Worm (Caenorhabditis elegans) whole organism, L4 larva: ENCODE results near the gene syp-1.

Source experiments
- D1046.2 ChIP-seq: fragments of 200-800 bp; sonication (Bioruptor generic); IDR thresholded peaks from 2 replicates; pipeline ENCODE4 v1.3.6; 2022; ENCODE audit warnings: missing genetic modification characterization, missing compliant biosample characterization
- T26A8.4 ChIP-seq: fragments of 200-800 bp; sonication (Bioruptor generic); IDR thresholded peaks from 2 replicates; pipeline ENCODE4 v1.3.6; 2022; ENCODE audit warnings: missing genetic modification characterization, missing compliant biosample characterization
- Y5F2A.4 ChIP-seq: fragments of 200-800 bp; sonication (Bioruptor generic); optimal IDR thresholded peaks from 2 replicates; lab custom pipeline; 2018; ENCODE audit warnings: mild to moderate bottlenecking, missing genetic modification characterization, missing compliant biosample characterization
- aha-1 ChIP-seq: fragments of 150-350 bp; peaks from one replicate; lab custom pipeline; 2014; ENCODE audit warnings: missing biosample characterization, missing genetic modification characterization
- ceh-20 ChIP-seq: fragments of 200-800 bp; sonication (Bioruptor generic); IDR thresholded peaks from 2 replicates; pipeline ENCODE4 v1.3.6; 2022; ENCODE audit warnings: missing genetic modification reagents, missing genetic modification characterization, missing compliant biosample characterization
- ceh-28 ChIP-seq: fragments of 150-350 bp; optimal IDR thresholded peaks from 2 replicates; lab custom pipeline; 2014; ENCODE audit warnings: missing biosample characterization, missing genetic modification reagents, missing genetic modification characterization
- ceh-62 ChIP-seq: sonication (generic microtip); optimal IDR thresholded peaks from 2 replicates; lab custom pipeline; 2017; ENCODE audit warnings: missing biosample characterization, missing genetic modification characterization
- daf-16 ChIP-seq, 3 experiments: sonication (generic microtip); optimal IDR thresholded peaks; 2 replicates each; lab custom pipeline; 2016 to 2017; ENCODE audit warnings: missing genetic modification characterization in 3 of 3, missing genetic modification reagents in 3 of 3, mild to moderate bottlenecking in 2 of 3, missing compliant biosample characterization in 2 of 3, missing biosample characterization in 1 of 3, moderate library complexity in 1 of 3
- dmd-6 ChIP-seq: fragments of 200-800 bp; sonication (Bioruptor generic); IDR thresholded peaks from 2 replicates; pipeline ENCODE4 v1.3.6; 2022; ENCODE audit warnings: missing genetic modification reagents, missing genetic modification characterization, missing compliant biosample characterization
- dve-1 ChIP-seq: sonication (generic microtip); optimal IDR thresholded peaks from 2 replicates; lab custom pipeline; 2017; ENCODE audit warnings: antibody characterized with exemption, mild to moderate bottlenecking, missing genetic modification characterization, missing compliant biosample characterization; ENCODE audit not compliant: insufficient read depth
- fkh-10 ChIP-seq: fragments of 150-350 bp; optimal IDR thresholded peaks from 2 replicates; lab custom pipeline; 2014; ENCODE audit warnings: missing biosample characterization, missing genetic modification reagents, missing genetic modification characterization
- gei-8 ChIP-seq: fragments of 200-800 bp; sonication (Bioruptor generic); optimal IDR thresholded peaks from 2 replicates; lab custom pipeline; 2018; ENCODE audit warnings: mild to moderate bottlenecking, missing genetic modification characterization, missing compliant biosample characterization
- hlh-11 ChIP-seq: fragments of 200-800 bp; sonication (Bioruptor generic); optimal IDR thresholded peaks from 2 replicates; lab custom pipeline; 2018; ENCODE audit warnings: mild to moderate bottlenecking, missing genetic modification characterization, missing compliant biosample characterization
- jun-1 ChIP-seq: fragments of 150-350 bp; optimal IDR thresholded peaks from 2 replicates; lab custom pipeline; 2014; ENCODE audit warnings: missing biosample characterization, missing genetic modification reagents, missing genetic modification characterization
- lin-29 ChIP-seq: fragments of 200-800 bp; sonication (Bioruptor generic); IDR thresholded peaks from 2 replicates; pipeline ENCODE4 v1.3.6; 2022; ENCODE audit warnings: missing genetic modification reagents, missing genetic modification characterization, missing compliant biosample characterization
- lin-39 ChIP-seq: fragments of 150-350 bp; optimal IDR thresholded peaks from 2 replicates; lab custom pipeline; 2014; ENCODE audit warnings: missing biosample characterization, missing genetic modification reagents, missing genetic modification characterization
- mdl-1 ChIP-seq, 2 experiments: fragments of 150-350 bp in 1 of 2; sonication (generic microtip) in 1 of 2; optimal IDR thresholded peaks; 2 replicates each; lab custom pipeline; 2014 to 2017; ENCODE audit warnings: missing biosample characterization in 2 of 2, missing genetic modification characterization in 2 of 2
- nhr-102 ChIP-seq: sonication (generic microtip); optimal IDR thresholded peaks from 2 replicates; lab custom pipeline; 2016; ENCODE audit warnings: mild to moderate bottlenecking, missing genetic modification characterization, moderate library complexity, missing compliant biosample characterization
- nhr-28 ChIP-seq: fragments of 150-350 bp; optimal IDR thresholded peaks from 2 replicates; lab custom pipeline; 2014; ENCODE audit warnings: missing biosample characterization, missing genetic modification characterization
- nhr-41 ChIP-seq: fragments of 200-800 bp; sonication (Bioruptor generic); IDR thresholded peaks from 2 replicates; pipeline ENCODE4 v1.3.6; 2022; ENCODE audit warnings: missing genetic modification reagents, missing genetic modification characterization, missing compliant biosample characterization
- nhr-42 ChIP-seq: fragments of 200-800 bp; sonication (Bioruptor generic); IDR thresholded peaks from 2 replicates; pipeline ENCODE4 v1.3.6; 2022; ENCODE audit warnings: missing genetic modification characterization, missing compliant biosample characterization
- nhr-48 ChIP-seq: sonication (generic microtip); optimal IDR thresholded peaks from 2 replicates; lab custom pipeline; 2016; ENCODE audit warnings: mild to moderate bottlenecking, missing genetic modification characterization, missing compliant biosample characterization
- nhr-77 ChIP-seq: fragments of 150-350 bp; optimal IDR thresholded peaks from 2 replicates; lab custom pipeline; 2014; ENCODE audit warnings: missing biosample characterization, missing genetic modification characterization
- pqm-1 ChIP-seq: sonication (generic microtip); optimal IDR thresholded peaks from 2 replicates; lab custom pipeline; 2017; ENCODE audit warnings: missing biosample characterization, missing genetic modification characterization
- skn-1 ChIP-seq: fragments of 150-350 bp; optimal IDR thresholded peaks from 2 replicates; lab custom pipeline; 2014; ENCODE audit warnings: missing biosample characterization, missing genetic modification characterization
- spr-1 ChIP-seq: sonication (generic microtip); optimal IDR thresholded peaks from 2 replicates; lab custom pipeline; 2016; ENCODE audit warnings: mild to moderate bottlenecking, missing genetic modification characterization, missing compliant biosample characterization
- unc-62 ChIP-seq, 3 experiments: fragments of 150-350 bp in 1 of 3; sonication (generic microtip); optimal IDR thresholded peaks in 2 of 3; peaks in 1 of 3; 1 replicate in 1 of 3; 2 replicates in 2 of 3; lab custom pipeline; 2014 to 2017; ENCODE audit warnings: missing biosample characterization in 3 of 3, missing genetic modification characterization in 3 of 3, missing genetic modification reagents in 3 of 3, missing genotype in 1 of 3
- zip-2 ChIP-seq: fragments of 150-350 bp; optimal IDR thresholded peaks from 2 replicates; lab custom pipeline; 2014; ENCODE audit warnings: missing biosample characterization, missing genetic modification characterization
- ztf-7 ChIP-seq: fragments of 150-350 bp; optimal IDR thresholded peaks from 2 replicates; lab custom pipeline; 2014; ENCODE audit warnings: missing biosample characterization, missing genetic modification characterization

Gene syp-1

DNA sequence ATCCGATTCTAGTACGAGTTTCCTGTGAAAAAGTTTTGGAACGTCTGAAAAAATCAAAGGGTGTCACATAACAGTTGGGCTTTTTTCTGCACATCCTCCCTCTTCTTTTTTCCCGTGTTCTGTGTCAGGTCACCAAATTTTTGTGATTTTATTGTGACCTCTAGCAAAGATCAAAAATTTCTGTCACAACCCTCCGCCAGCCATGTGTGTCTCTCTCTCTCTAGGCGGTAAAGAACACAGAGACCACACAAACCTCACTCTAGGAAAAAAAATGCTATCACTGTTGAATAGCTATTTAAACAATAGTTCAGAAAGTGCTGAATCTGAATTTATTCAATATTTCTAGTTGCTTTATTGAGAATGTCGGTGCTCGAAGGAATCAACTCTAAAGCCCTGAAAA, 13.4 kb upstream of the syp-1 start, which contains the start of gene gst-44 (continued):
- TF ChIP-seq ztf-7 (tag; lab: Kevin White, UChicago) (no peak), nhr-28 (peak; percentile 88), D1046.2 (GFP tag; lab: Robert Waterston, UW) (no peak), fkh-10 (GFP tag; lab: Kevin White, UChicago) (no peak), Y5F2A.4 (GFP tag; lab: Kevin White, UChicago) (no peak), spr-1 (tag; lab: Kevin White, UChicago) (no peak), gei-8 (GFP tag; lab: Kevin White, UChicago) (no peak), nhr-77 (tag; lab: Kevin White, UChicago) (peak; percentile 11), lin-29 (GFP tag; lab: Robert Waterston, UW) (no peak)
- TF ChIP-seq, all 104 proteins: peak for 7

- TF ChIP-seq zip-2 (tag; lab: Kevin White, UChicago) (no peak), nhr-41 (GFP tag; lab: Robert Waterston, UW) (no peak), nhr-28 (no peak), T26A8.4 (GFP tag; lab: Robert Waterston, UW) (no peak)
Observed at ce11 chrV:16393728-16394127, 10.3 kb upstream of the syp-1 start, which contains the start of gene srd-63. srd-63 (minus strand) TSS chrV:16393828.

DNA sequence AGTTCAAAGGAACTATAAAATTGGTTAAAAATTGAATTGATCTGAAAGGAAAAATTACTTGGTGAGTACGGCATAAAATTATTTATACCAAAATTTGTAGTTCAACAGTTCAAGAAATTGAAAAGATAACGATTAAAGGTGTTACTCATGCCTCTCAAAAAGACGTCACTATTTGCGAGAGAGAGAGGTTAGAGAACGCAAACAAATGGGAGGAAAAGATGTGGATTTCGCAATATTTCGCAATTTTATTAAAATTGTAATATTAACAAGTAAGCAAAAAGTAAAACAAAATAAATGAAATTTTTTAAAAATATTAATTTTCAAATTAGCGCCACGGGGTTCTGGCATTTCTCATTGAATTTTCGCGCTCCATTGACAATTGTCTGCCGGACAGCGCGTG, 8.9 kb upstream of the syp-1 start, which contains the start of gene F13A7.11:
Gene F13A7.11 (minus strand): TSS at position 174 of the 400 bp plus-strand sequence.
- no peak for TF ChIP-seq ceh-28
- TF ChIP-seq aha-1 (tag; lab: Kevin White, UChicago) = peak; percentile 14
- TF ChIP-seq nhr-102 (tag; lab: Kevin White, UChicago) = peak; percentile 57
- peak; percentile 44 for TF ChIP-seq nhr-77 (tag; lab: Kevin White, UChicago)
- peak; percentile 49 for TF ChIP-seq hlh-11 (tag; lab: Kevin White, UChicago)
- TF ChIP-seq ztf-7 (tag; lab: Kevin White, UChicago) = peak; percentile 97
- TF ChIP-seq zip-2 (tag; lab: Kevin White, UChicago) = peak; percentile 99
- peak; percentile 51 for TF ChIP-seq pqm-1 (tag; lab: Kevin White, UChicago)
- TF ChIP-seq ceh-20 (GFP tag; lab: Robert Waterston, UW) = 0 out of 2 replicates have a peak, but pooled peaks have one; percentile 14
- no peak for TF ChIP-seq lin-39 (tag; lab: Kevin White, UChicago)
- TF ChIP-seq nhr-28 = peak; percentile 66
- peak; percentile 83 for TF ChIP-seq dve-1 (tag; lab: Kevin White, UChicago)
- TF ChIP-seq daf-16 (GFP tag; optimal IDR thresholded peaks at IDR 0.05; lab: Kevin White, UChicago) = peak in 1 of 2 experiments; percentile 7
- TF ChIP-seq daf-16 (tag; optimal IDR thresholded peaks at IDR 0.05; lab: Kevin White, UChicago) = peak; percentile 89
- TF ChIP-seq nhr-42 = no peak
- TF ChIP-seq jun-1 (tag; lab: Kevin White, UChicago) = no peak
- peak; percentile 83 for TF ChIP-seq dmd-6 (GFP tag; lab: Robert Waterston, UW)
- peak; percentile 32 for TF ChIP-seq nhr-48 (tag; lab: Kevin White, UChicago)
- peak in 1 of 2 experiments; percentile 4 for TF ChIP-seq mdl-1 (tag; optimal IDR thresholded peaks at IDR 0.05; lab: Kevin White, UChicago)

- no peak for TF ChIP-seq ceh-20 (GFP tag; lab: Robert Waterston, UW)
- no peak for TF ChIP-seq lin-29 (GFP tag; lab: Robert Waterston, UW)
- no peak for TF ChIP-seq ceh-62 (tag; lab: Kevin White, UChicago)
- TF ChIP-seq skn-1 (tag; lab: Kevin White, UChicago) = no peak
- no peak for TF ChIP-seq jun-1 (tag; lab: Kevin White, UChicago)
- no peak for TF ChIP-seq nhr-41 (GFP tag; lab: Robert Waterston, UW)
Observed at ce11 chrV:16395739-16396138, 8.3 kb upstream of the syp-1 start, which contains the start of gene F13A7.12. F13A7.12 (plus strand) TSS chrV:16396039.

DNA sequence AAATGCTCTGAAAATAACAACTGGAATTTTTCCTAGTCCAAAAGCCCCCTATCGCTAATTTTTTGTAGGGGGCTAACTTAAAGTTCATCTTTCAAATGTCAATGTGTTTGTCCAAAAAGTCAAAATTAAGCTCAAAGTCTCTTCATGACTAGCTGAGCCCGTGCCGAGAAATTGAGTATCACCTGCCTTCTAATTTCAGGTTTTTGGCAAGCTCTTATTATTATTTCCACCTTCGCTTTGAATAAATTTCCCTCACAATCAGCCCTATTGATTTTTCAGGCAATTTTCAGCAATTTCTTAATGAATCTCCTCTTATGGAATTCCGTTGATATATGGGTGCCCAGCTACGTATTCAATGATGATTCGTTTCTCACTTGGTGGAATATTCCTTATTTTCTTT, 4.7 kb upstream of the syp-1 start, which contains the start of gene sre-36:
Gene sre-36 (plus strand): TSS at position 301 of the 400 bp plus-strand sequence.
- TF ChIP-seq ceh-62 (tag; lab: Kevin White, UChicago) (no peak), unc-62 (GFP tag; optimal IDR thresholded peaks at IDR 0.05 in 1 of 2; lab: Kevin White, UChicago) (peak in 1 of 2 experiments; percentile 52), unc-62 (tag; optimal IDR thresholded peaks at IDR 0.05; lab: Kevin White, UChicago) (no peak)
